Worm (Caenorhabditis elegans): ENCODE results near the gene tat-2.

DNA sequence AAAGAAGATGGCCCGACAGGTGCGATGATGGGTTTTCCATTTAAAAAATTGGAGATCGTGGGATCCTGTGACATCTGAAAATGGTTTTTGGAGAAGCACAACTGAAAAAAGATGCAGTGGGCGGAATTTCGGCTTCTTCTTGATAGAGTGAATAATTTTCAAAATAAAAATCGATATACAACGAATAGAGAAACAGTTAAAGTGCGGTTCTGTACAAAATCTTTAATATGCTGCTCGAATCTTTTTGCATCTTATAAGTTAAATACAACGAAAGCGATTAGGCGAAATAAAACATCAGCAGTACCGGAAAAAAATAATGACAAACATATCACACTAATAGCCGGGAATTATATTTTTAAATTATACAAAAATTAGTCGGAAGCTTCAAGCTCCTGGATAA, 39.5 kb downstream of the tat-2 start, which contains the start of gene H06H21.11:
- TF ChIP-seq fos-1 (tag; optimal IDR thresholded peaks at IDR 0.05) (no peak), nhr-237 (tag; optimal IDR thresholded peaks at IDR 0.05) (no peak), zag-1 (tag; optimal IDR thresholded peaks at IDR 0.05) (no peak), nhr-11 (tag; optimal IDR thresholded peaks at IDR 0.05) (no peak), ama-1 (optimal IDR thresholded peaks at IDR 0.05) (no peak), ceh-82 (tag; optimal IDR thresholded peaks at IDR 0.05) (no peak), ztf-11 (tag; optimal IDR thresholded peaks at IDR 0.05) (no peak), nhr-12 (tag; optimal IDR thresholded peaks at IDR 0.05) (no peak), lin-39 (tag; optimal IDR thresholded peaks at IDR 0.05) (no peak), sea-2 (GFP tag; optimal IDR thresholded peaks at IDR 0.05) (no peak), hmg-11 (tag; optimal IDR thresholded peaks at IDR 0.05) (no peak), unc-62 (GFP tag; optimal IDR thresholded peaks at IDR 0.05) (no peak), jun-1 (tag; optimal IDR thresholded peaks at IDR 0.05) (no peak), nhr-76 (tag; optimal IDR thresholded peaks at IDR 0.05) (no peak)

Data from whole organism, L3 larva.